Fruit fly (Drosophila melanogaster): ENCODE results near the gene CG34043.
A peak's percentile ranks its signal among the peaks of the same experiment; 100 is the strongest.

The CG34043 gene

dm6 chr2L:10299810-10300147 is 19.1 kb upstream of the CG34043 start, which contains the start of gene CYLD (continued):
- TF ChIP-seq sc (optimal IDR thresholded peaks at IDR 0.05) (no peak), sc (GFP tag; optimal IDR thresholded peaks at IDR 0.05) (peak; percentile 13), sqz (GFP tag; optimal IDR thresholded peaks at IDR 0.05) (peak; percentile 50), CG17385 (GFP tag; optimal IDR thresholded peaks at IDR 0.05) (peak; percentile 75), kni (GFP tag; optimal IDR thresholded peaks at IDR 0.05) (no peak), Six4 (GFP tag; optimal IDR thresholded peaks at IDR 0.05) (peak; percentile 63), fru (optimal IDR thresholded peaks at IDR 0.05) (no peak), phol (tag; optimal IDR thresholded peaks at IDR 0.05) (peak; percentile 77), CG18476 (GFP tag; optimal IDR thresholded peaks at IDR 0.05) (peak; percentile 32), Hmx (GFP tag; optimal IDR thresholded peaks at IDR 0.05) (peak; percentile 32), Oli (tag; optimal IDR thresholded peaks at IDR 0.05) (peak; percentile 59), CG13894 (tag; optimal IDR thresholded peaks at IDR 0.05) (peak; percentile 58), CG10431 (GFP tag; optimal IDR thresholded peaks at IDR 0.05) (peak; percentile 13), MESR4 (GFP tag; optimal IDR thresholded peaks at IDR 0.05) (peak; percentile 26), hb (GFP tag; IDR thresholded peaks at IDR 0.05; ENCODE audit: partially characterized antibody) (no peak), E2f2 (GFP tag; IDR thresholded peaks at IDR 0.05) (peak; percentile 65), BtbVII (GFP tag; optimal IDR thresholded peaks at IDR 0.05) (peak; percentile 41), CG7786 (GFP tag; optimal IDR thresholded peaks at IDR 0.05) (no peak), Lpt (GFP tag; optimal IDR thresholded peaks at IDR 0.05) (no peak), bowl (GFP tag; IDR thresholded peaks at IDR 0.05) (no peak; the same call in 1 of the 2 replicates), ERR (GFP tag; optimal IDR thresholded peaks at IDR 0.05) (no peak), ftz-f1 (GFP tag; optimal IDR thresholded peaks at IDR 0.05) (no peak), CG33213 (GFP tag; optimal IDR thresholded peaks at IDR 0.05) (no peak), CG8290 (GFP tag; optimal IDR thresholded peaks at IDR 0.05) (peak; percentile 4), CG8290 (tag; optimal IDR thresholded peaks at IDR 0.05) (peak in 1 of 2 experiments; percentile 75), sisA (GFP tag; IDR thresholded peaks at IDR 0.05) (no peak), Mes4 (GFP tag; optimal IDR thresholded peaks at IDR 0.05) (no peak), Ets97D (GFP tag; optimal IDR thresholded peaks at IDR 0.05) (peak; percentile 25), pfk (GFP tag; optimal IDR thresholded peaks at IDR 0.05) (no peak), CG18262 (tag; optimal IDR thresholded peaks at IDR 0.05) (peak; percentile 83), dimm (GFP tag; IDR thresholded peaks at IDR 0.05) (no peak), pnt (GFP tag; optimal IDR thresholded peaks at IDR 0.05) (peak; percentile 2), NFAT (GFP tag; IDR thresholded peaks at IDR 0.05) (no peak), unc-4 (GFP tag; IDR thresholded peaks at IDR 0.05; ENCODE audit: partially characterized antibody) (no peak; the same call in 1 of the 2 replicates), org-1 (GFP tag; optimal IDR thresholded peaks at IDR 0.05) (peak; percentile 32), da (GFP tag; optimal IDR thresholded peaks at IDR 0.05) (no peak), btn (GFP tag; optimal IDR thresholded peaks at IDR 0.05) (no peak), CG18764 (GFP tag; optimal IDR thresholded peaks at IDR 0.05) (peak; percentile 42), CG1529 (GFP tag; optimal IDR thresholded peaks at IDR 0.05) (peak; percentile 25), CG12155 (GFP tag; optimal IDR thresholded peaks at IDR 0.05) (peak; percentile 41), dati (GFP tag; IDR thresholded peaks at IDR 0.05) (no peak), wdn (GFP tag; IDR thresholded peaks at IDR 0.05) (peak; percentile 36; the same call in 1 of the 2 replicates), CG1024 (GFP tag; IDR thresholded peaks at IDR 0.05) (peak; percentile 44; the same call in 1 of the 2 replicates), mld (GFP tag; IDR thresholded peaks at IDR 0.05; ENCODE audit: partially characterized antibody) (no peak), CG14050 (GFP tag; IDR thresholded peaks at IDR 0.05) (peak; percentile 47; the same call in 1 of the 3 replicates), pita (GFP tag; optimal IDR thresholded peaks at IDR 0.05) (no peak), trem (tag; optimal IDR thresholded peaks at IDR 0.05) (peak; percentile 75), MBD-R2 (GFP tag; IDR thresholded peaks at IDR 0.05) (peak; percentile 56), cad (GFP tag; optimal IDR thresholded peaks at IDR 0.05) (no peak), ham (GFP tag; IDR thresholded peaks at IDR 0.05) (no peak), CG10462 (GFP tag; optimal IDR thresholded peaks at IDR 0.05) (peak; percentile 24), esg (GFP tag; conservative IDR thresholded peaks at IDR 0.05) (no peak; the same call in 1 of the 2 replicates), CG34422 (GFP tag; IDR thresholded peaks at IDR 0.05) (no peak; the same call in 2 of the 3 replicates)
